Fruit fly (Drosophila melanogaster) whole organism, adult: ENCODE measurements around the gene Rnb.

Experiments
- CG12768 ChIP-seq: fragments of 200-800 bp; sonication (Bioruptor generic); optimal IDR thresholded peaks from 2 replicates; lab custom pipeline; 2017; ENCODE audit warnings: missing biosample characterization, missing genetic modification characterization, mild to moderate bottlenecking, moderate library complexity, missing genetic modification reagents
- Crg-1 ChIP-seq: fragments of 200-800 bp; sonication (Bioruptor generic); optimal IDR thresholded peaks from 2 replicates; lab custom pipeline; 2016; ENCODE audit warnings: missing biosample characterization, missing genetic modification characterization
- Hr96 ChIP-seq: fragments of 200-800 bp; sonication (Bioruptor generic); optimal IDR thresholded peaks from 2 replicates; lab custom pipeline; 2016; ENCODE audit warnings: missing biosample characterization, missing genetic modification characterization
- Mnt ChIP-seq: fragments of 200-800 bp; sonication (Bioruptor generic); optimal IDR thresholded peaks from 2 replicates; lab custom pipeline; 2016; ENCODE audit warnings: missing biosample characterization, mild to moderate bottlenecking, missing genetic modification characterization
- cnc ChIP-seq, 2 experiments: fragments of >200 bp; optimal IDR thresholded peaks; 2 replicates each; lab custom pipeline; 2017
- kay ChIP-seq: fragments of 200-800 bp; sonication (Bioruptor generic); peaks from one replicate; lab custom pipeline; 2016; ENCODE audit warnings: missing biosample characterization, missing genetic modification characterization, borderline replicate concordance
- ovo ChIP-seq: fragments of 200-800 bp; sonication (Bioruptor generic); optimal IDR thresholded peaks from 2 replicates; lab custom pipeline; 2016; ENCODE audit warnings: missing biosample characterization, missing genetic modification characterization
- tj ChIP-seq: fragments of 200-800 bp; sonication (Bioruptor generic); optimal IDR thresholded peaks from 3 replicates; lab custom pipeline; 2017; ENCODE audit warnings: missing biosample characterization, mild to moderate bottlenecking, missing genetic modification characterization, moderate library complexity

- TF ChIP-seq kay (GFP tag; lab: Kevin White, UChicago) (no peak), ovo (GFP tag; lab: Kevin White, UChicago) (no peak), cnc (optimal IDR thresholded peaks at IDR 0.05; lab: Kevin White, UChicago) (no peak), Hr96 (no peak), tj (GFP tag; lab: Kevin White, UChicago) (no peak), CG12768 (GFP tag; lab: Kevin White, UChicago) (no peak), Mnt (no peak), Crg-1 (GFP tag; lab: Kevin White, UChicago) (no peak)
Observed at dm6 chr3R:29763804-29764203, 35.4 kb downstream of the Rnb start.
